Fruit fly (Drosophila melanogaster) whole organism, embryonic: ENCODE data around the gene Ugt303B1.

Experiments
- fd96Cb ChIP-seq: fragments of 200-800 bp; sonication (Bioruptor generic); optimal IDR thresholded peaks from 2 replicates; lab custom pipeline; 2018; ENCODE audit warnings: missing biosample characterization, mild to moderate bottlenecking, missing genetic modification characterization, moderate library complexity
- tgo ChIP-seq: fragments of 200-800 bp; sonication (Bioruptor generic); IDR thresholded peaks from 3 replicates; pipeline ENCODE4 v1.3.6; 2022; ENCODE audit warnings: missing biosample characterization, missing genetic modification characterization

- TF ChIP-seq tgo (no peak), fd96Cb (tag; lab: Kevin White, UChicago) (no peak)
These were observed 49.3 kb downstream of the Ugt303B1 start, which contains the start of gene Ir94h for dm6 chr3R:23487201-23487600.
